Worm (Caenorhabditis elegans) whole organism, L4 larva: Measurements from ENCODE around the gene K03B4.6.

ENCODE experiments used
- F10B5.3 ChIP-seq: sonication (generic microtip); optimal IDR thresholded peaks from 2 replicates; lab custom pipeline; 2016; ENCODE audit warnings: mild to moderate bottlenecking, missing genetic modification characterization, missing compliant biosample characterization
- F26F4.8 ChIP-seq: fragments of 200-800 bp; sonication (Bioruptor generic); conservative IDR thresholded peaks from 2 replicates; pipeline ENCODE4 v1.3.6; 2022; ENCODE audit warnings: missing genetic modification characterization, missing compliant biosample characterization
- F37D6.2 ChIP-seq: sonication (generic microtip); optimal IDR thresholded peaks from 2 replicates; lab custom pipeline; 2016; ENCODE audit warnings: mild to moderate bottlenecking, missing genetic modification characterization, missing compliant biosample characterization
- F49E8.2 ChIP-seq: sonication (generic microtip); optimal IDR thresholded peaks from 2 replicates; lab custom pipeline; 2016; ENCODE audit warnings: missing compliant biosample characterization, mild to moderate bottlenecking, missing genetic modification characterization, borderline replicate concordance
- R02D3.7 ChIP-seq: fragments of 150-350 bp; sonication (generic microtip); optimal IDR thresholded peaks from 3 replicates; lab custom pipeline; 2014; ENCODE audit warnings: missing biosample characterization, missing genetic modification characterization
- T20F7.1 ChIP-seq: fragments of 200-800 bp; sonication (Bioruptor generic); optimal IDR thresholded peaks from 2 replicates; lab custom pipeline; 2018; ENCODE audit warnings: mild to moderate bottlenecking, missing genetic modification characterization, missing compliant biosample characterization
- T26A8.4 ChIP-seq: fragments of 200-800 bp; sonication (Bioruptor generic); IDR thresholded peaks from 2 replicates; pipeline ENCODE4 v1.3.6; 2022; ENCODE audit warnings: missing genetic modification characterization, missing compliant biosample characterization
- Y48G9A.11 ChIP-seq: fragments of 200-800 bp; sonication (Bioruptor generic); IDR thresholded peaks from 2 replicates; pipeline ENCODE4 v1.3.6; 2022; ENCODE audit warnings: missing genetic modification reagents, missing genetic modification characterization, missing compliant biosample characterization
- ZK337.2 ChIP-seq: fragments of 200-800 bp; sonication (Bioruptor generic); IDR thresholded peaks from 2 replicates; pipeline ENCODE4 v1.3.6; 2022; ENCODE audit warnings: missing genetic modification reagents, missing genetic modification characterization, missing compliant biosample characterization
- ZK546.5 ChIP-seq, 2 experiments: sonication (generic microtip); optimal IDR thresholded peaks; 2 replicates each; lab custom pipeline; 2017; ENCODE audit warnings: missing biosample characterization in 2 of 2, missing genetic modification characterization in 2 of 2
- attf-4 ChIP-seq: sonication (generic microtip); optimal IDR thresholded peaks from 3 replicates; lab custom pipeline; 2017; ENCODE audit warnings: missing biosample characterization, missing genetic modification characterization
- ceh-28 ChIP-seq: fragments of 150-350 bp; optimal IDR thresholded peaks from 2 replicates; lab custom pipeline; 2014; ENCODE audit warnings: missing biosample characterization, missing genetic modification reagents, missing genetic modification characterization
- cey-2 ChIP-seq: sonication (generic microtip); optimal IDR thresholded peaks from 3 replicates; lab custom pipeline; 2017; ENCODE audit warnings: missing genetic modification characterization, mild to moderate bottlenecking, missing compliant biosample characterization, antibody characterized with exemption, borderline replicate concordance; ENCODE audit not compliant: insufficient read depth
- daf-12 ChIP-seq: fragments of 150-350 bp; optimal IDR thresholded peaks from 2 replicates; lab custom pipeline; 2014; ENCODE audit warnings: missing biosample characterization, missing genetic modification reagents, missing genetic modification characterization
- daf-16 ChIP-seq, 3 experiments: sonication (generic microtip); optimal IDR thresholded peaks; 2 replicates each; lab custom pipeline; 2016 to 2017; ENCODE audit warnings: missing genetic modification characterization in 3 of 3, missing genetic modification reagents in 3 of 3, mild to moderate bottlenecking in 2 of 3, missing compliant biosample characterization in 2 of 3, missing biosample characterization in 1 of 3, moderate library complexity in 1 of 3
- daf-19 ChIP-seq: fragments of 200-800 bp; sonication (Bioruptor generic); conservative IDR thresholded peaks from 2 replicates; pipeline ENCODE4 v1.3.6; 2022; ENCODE audit warnings: missing genetic modification characterization, missing compliant biosample characterization
- daf-8 ChIP-seq: fragments of 200-800 bp; sonication (Bioruptor generic); IDR thresholded peaks from 2 replicates; pipeline ENCODE4 v1.3.6; 2022; ENCODE audit warnings: missing genetic modification characterization, missing compliant biosample characterization
- dmd-8 ChIP-seq: fragments of 200-800 bp; sonication (Bioruptor generic); IDR thresholded peaks from 2 replicates; pipeline ENCODE4 v1.3.6; 2022; ENCODE audit warnings: missing genetic modification characterization, missing compliant biosample characterization
- dmd-9 ChIP-seq: fragments of 200-800 bp; sonication (Bioruptor generic); IDR thresholded peaks from 2 replicates; pipeline ENCODE4 v1.3.6; 2022; ENCODE audit warnings: missing genetic modification reagents, missing genetic modification characterization, missing compliant biosample characterization
- fkh-10 ChIP-seq: fragments of 150-350 bp; optimal IDR thresholded peaks from 2 replicates; lab custom pipeline; 2014; ENCODE audit warnings: missing biosample characterization, missing genetic modification reagents, missing genetic modification characterization
- hif-1 ChIP-seq, 2 experiments: sonication (generic microtip); optimal IDR thresholded peaks; 2 replicates each; lab custom pipeline; 2016 to 2017; ENCODE audit warnings: missing compliant biosample characterization in 2 of 2, missing genetic modification characterization in 2 of 2, missing genetic modification reagents in 2 of 2, missing genotype in 2 of 2, mild to moderate bottlenecking in 1 of 2
- jun-1 ChIP-seq: fragments of 150-350 bp; optimal IDR thresholded peaks from 2 replicates; lab custom pipeline; 2014; ENCODE audit warnings: missing biosample characterization, missing genetic modification reagents, missing genetic modification characterization
- lin-13 ChIP-seq: fragments of 150-350 bp; optimal IDR thresholded peaks from 2 replicates; lab custom pipeline; 2014; ENCODE audit warnings: missing biosample characterization, missing genetic modification reagents, missing genetic modification characterization
- lin-39 ChIP-seq: fragments of 150-350 bp; optimal IDR thresholded peaks from 2 replicates; lab custom pipeline; 2014; ENCODE audit warnings: missing biosample characterization, missing genetic modification reagents, missing genetic modification characterization
- lsy-2 ChIP-seq, 2 experiments: fragments of 150-350 bp in 1 of 2; sonication (generic microtip) in 1 of 2; optimal IDR thresholded peaks; 2 replicates each; lab custom pipeline; 2014 to 2017; ENCODE audit warnings: missing biosample characterization in 2 of 2, missing genetic modification characterization in 2 of 2
- mdl-1 ChIP-seq, 2 experiments: fragments of 150-350 bp in 1 of 2; sonication (generic microtip) in 1 of 2; optimal IDR thresholded peaks; 2 replicates each; lab custom pipeline; 2014 to 2017; ENCODE audit warnings: missing biosample characterization in 2 of 2, missing genetic modification characterization in 2 of 2
- mdt-29 ChIP-seq: fragments of 200-800 bp; sonication (Bioruptor generic); IDR thresholded peaks from 2 replicates; pipeline ENCODE4 v1.3.6; 2022; ENCODE audit warnings: missing genetic modification reagents, missing genetic modification characterization, missing compliant biosample characterization
- nhr-102 ChIP-seq: sonication (generic microtip); optimal IDR thresholded peaks from 2 replicates; lab custom pipeline; 2016; ENCODE audit warnings: mild to moderate bottlenecking, missing genetic modification characterization, moderate library complexity, missing compliant biosample characterization
- nhr-11 ChIP-seq: fragments of 150-350 bp; optimal IDR thresholded peaks from 2 replicates; lab custom pipeline; 2014; ENCODE audit warnings: missing biosample characterization, missing genetic modification characterization
- nhr-237 ChIP-seq: sonication (generic microtip); optimal IDR thresholded peaks from 2 replicates; lab custom pipeline; 2017; ENCODE audit warnings: missing biosample characterization, missing genetic modification characterization
- nhr-6 ChIP-seq: fragments of 150-350 bp; optimal IDR thresholded peaks from 2 replicates; lab custom pipeline; 2014; ENCODE audit warnings: missing biosample characterization, missing genetic modification characterization
- pha-4 ChIP-seq, 2 experiments: fragments of 150-350 bp in 1 of 2; fragments of 200-800 bp in 1 of 2; sonication (Bioruptor generic) in 1 of 2; IDR thresholded peaks in 1 of 2; optimal IDR thresholded peaks in 1 of 2; 2 replicates each; pipeline versions ENCODE4 v1.3.6 to Lab custom; 2014 to 2022; ENCODE audit warnings: missing genetic modification characterization in 2 of 2, missing genetic modification reagents in 2 of 2, missing biosample characterization in 1 of 2, missing compliant biosample characterization in 1 of 2
- pqm-1 ChIP-seq: sonication (generic microtip); optimal IDR thresholded peaks from 2 replicates; lab custom pipeline; 2017; ENCODE audit warnings: missing biosample characterization, missing genetic modification characterization
- rbr-2 ChIP-seq: sonication (generic microtip); optimal IDR thresholded peaks from 2 replicates; lab custom pipeline; 2016; ENCODE audit warnings: missing genotype, missing genetic modification characterization, missing compliant biosample characterization
- sdz-12 ChIP-seq: fragments of 200-800 bp; sonication (Bioruptor generic); optimal IDR thresholded peaks from 2 replicates; lab custom pipeline; 2018; ENCODE audit warnings: mild to moderate bottlenecking, missing genetic modification characterization, missing compliant biosample characterization
- set-16 ChIP-seq: fragments of 200-800 bp; sonication (Bioruptor generic); IDR thresholded peaks from 2 replicates; pipeline ENCODE4 v1.3.6; 2022; ENCODE audit warnings: missing genetic modification reagents, missing genetic modification characterization, missing compliant biosample characterization
- skn-1 ChIP-seq: fragments of 150-350 bp; optimal IDR thresholded peaks from 2 replicates; lab custom pipeline; 2014; ENCODE audit warnings: missing biosample characterization, missing genetic modification characterization
- snpc-4 ChIP-seq: fragments of 150-350 bp; optimal IDR thresholded peaks from 2 replicates; lab custom pipeline; 2014; ENCODE audit warnings: missing biosample characterization, missing genetic modification characterization
- tag-97 ChIP-seq: fragments of 200-800 bp; sonication (Bioruptor generic); IDR thresholded peaks from 2 replicates; pipeline ENCODE4 v1.3.6; 2022; ENCODE audit warnings: missing genetic modification characterization, missing compliant biosample characterization
- tra-1 ChIP-seq: fragments of 200-800 bp; sonication (Bioruptor generic); IDR thresholded peaks from 2 replicates; pipeline ENCODE4 v1.3.6; 2022; ENCODE audit warnings: missing genetic modification reagents, missing genetic modification characterization, missing compliant biosample characterization
- zag-1 ChIP-seq: fragments of 150-350 bp; optimal IDR thresholded peaks from 2 replicates; lab custom pipeline; 2014; ENCODE audit warnings: missing biosample characterization, missing genetic modification characterization
- zfp-2 ChIP-seq: sonication (generic microtip); optimal IDR thresholded peaks from 2 replicates; lab custom pipeline; 2016; ENCODE audit warnings: mild to moderate bottlenecking, missing genetic modification characterization, missing compliant biosample characterization
- zfp-3 ChIP-seq: fragments of 200-800 bp; sonication (Bioruptor generic); conservative IDR thresholded peaks from 2 replicates; pipeline ENCODE4 v1.3.6; 2022; ENCODE audit warnings: missing genetic modification reagents, missing genetic modification characterization, missing compliant biosample characterization

K03B4.6 gene

ce11 chrV:4676812-4677211, 820 bp upstream of the K03B4.6 start:
- TF ChIP-seq daf-8 (GFP tag; lab: Robert Waterston, UW) (no peak), zfp-2 (tag; lab: Kevin White, UChicago) (no peak), T20F7.1 (GFP tag; lab: Kevin White, UChicago) (no peak), lin-13 (GFP tag; lab: Kevin White, UChicago) (no peak), hif-1 (tag; optimal IDR thresholded peaks at IDR 0.05; lab: Kevin White, UChicago) (no peak), jun-1 (tag; lab: Kevin White, UChicago) (no peak), lin-39 (tag; lab: Kevin White, UChicago) (no peak), nhr-6 (tag; lab: Kevin White, UChicago) (no peak), dmd-8 (GFP tag; lab: Robert Waterston, UW) (no peak), Y48G9A.11 (GFP tag; lab: Robert Waterston, UW) (no peak), fkh-10 (GFP tag; lab: Kevin White, UChicago) (no peak), tag-97 (GFP tag; lab: Robert Waterston, UW) (no peak), attf-4 (tag; lab: Kevin White, UChicago) (no peak), rbr-2 (tag; lab: Kevin White, UChicago) (no peak), pqm-1 (tag; lab: Kevin White, UChicago) (no peak), R02D3.7 (no peak), F49E8.2 (tag; lab: Kevin White, UChicago) (no peak)

ce11 chrV:4674506-4674905, 1.5 kb downstream of the K03B4.6 start, which contains the start of gene K03B4.8:
Gene K03B4.8, minus strand, starts transcription at chrV:4674606.
- no peak for TF ChIP-seq tag-97 (GFP tag; lab: Robert Waterston, UW)
- no peak for TF ChIP-seq dmd-8 (GFP tag; lab: Robert Waterston, UW)
- TF ChIP-seq lsy-2 (tag; optimal IDR thresholded peaks at IDR 0.05; lab: Kevin White, UChicago): no peak
- no peak for TF ChIP-seq nhr-237 (tag; lab: Kevin White, UChicago)
- no peak for TF ChIP-seq nhr-102 (tag; lab: Kevin White, UChicago)
- TF ChIP-seq ZK337.2: no peak
- no peak for TF ChIP-seq daf-19
- TF ChIP-seq T26A8.4: no peak
- no peak for TF ChIP-seq attf-4 (tag; lab: Kevin White, UChicago)
- no peak for TF ChIP-seq cey-2 (tag; lab: Kevin White, UChicago)
- TF ChIP-seq daf-12 (tag; lab: Kevin White, UChicago): no peak
- TF ChIP-seq mdl-1 (tag; optimal IDR thresholded peaks at IDR 0.05; lab: Kevin White, UChicago): no peak
- TF ChIP-seq F37D6.2: no peak

- TF ChIP-seq attf-4 (tag; lab: Kevin White, UChicago) (no peak), sdz-12 (GFP tag; lab: Kevin White, UChicago) (no peak), zfp-3 (GFP tag; lab: Robert Waterston, UW) (no peak), tag-97 (GFP tag; lab: Robert Waterston, UW) (no peak), fkh-10 (GFP tag; lab: Kevin White, UChicago) (no peak), F26F4.8 (GFP tag; lab: Robert Waterston, UW) (no peak), T26A8.4 (no peak), tra-1 (no peak), ZK546.5 (tag; optimal IDR thresholded peaks at IDR 0.05; lab: Kevin White, UChicago) (no peak), hif-1 (tag; optimal IDR thresholded peaks at IDR 0.05; lab: Kevin White, UChicago) (no peak), mdt-29 (GFP tag; lab: Robert Waterston, UW) (no peak)
These were observed 3.5 kb downstream of the K03B4.6 start, which contains the start of gene K03B4.9 for ce11 chrV:4672487-4672886. Gene K03B4.9, minus strand, starts transcription at chrV:4672587.

- TF ChIP-seq lin-13 (GFP tag; lab: Kevin White, UChicago): no peak
- TF ChIP-seq nhr-11 (tag; lab: Kevin White, UChicago): no peak
- no peak for TF ChIP-seq F10B5.3 (tag; lab: Kevin White, UChicago)
- no peak for TF ChIP-seq R02D3.7
- TF ChIP-seq set-16 (GFP tag; lab: Robert Waterston, UW): no peak
- TF ChIP-seq mdt-29 (GFP tag; lab: Robert Waterston, UW): no peak
- TF ChIP-seq pha-4 (GFP tag; IDR thresholded peaks at IDR 0.05; lab: Robert Waterston, UW): no peak
- TF ChIP-seq pha-4 (tag; optimal IDR thresholded peaks at IDR 0.05; lab: Kevin White, UChicago): no peak
- no peak for TF ChIP-seq hif-1 (tag; optimal IDR thresholded peaks at IDR 0.05; lab: Kevin White, UChicago)
- no peak for TF ChIP-seq ZK546.5 (tag; optimal IDR thresholded peaks at IDR 0.05; lab: Kevin White, UChicago)
- no peak for TF ChIP-seq daf-12 (tag; lab: Kevin White, UChicago)
- TF ChIP-seq ceh-28 (tag; lab: Kevin White, UChicago): no peak
- no peak for TF ChIP-seq skn-1 (tag; lab: Kevin White, UChicago)
- TF ChIP-seq dmd-9 (GFP tag; lab: Robert Waterston, UW): no peak
- TF ChIP-seq zag-1 (tag; lab: Kevin White, UChicago): no peak
- no peak for TF ChIP-seq snpc-4
- no peak for TF ChIP-seq daf-16 (GFP tag; optimal IDR thresholded peaks at IDR 0.05; lab: Kevin White, UChicago)
- TF ChIP-seq daf-16 (tag; optimal IDR thresholded peaks at IDR 0.05; lab: Kevin White, UChicago): no peak
- no peak for TF ChIP-seq zfp-2 (tag; lab: Kevin White, UChicago)
- no peak for TF ChIP-seq rbr-2 (tag; lab: Kevin White, UChicago)
- TF ChIP-seq, all 104 proteins: peak for 0
These were observed 7.4 kb downstream of the K03B4.6 start, which contains the start of gene srx-77 for ce11 chrV:4668636-4669035. Gene srx-77, minus strand, starts transcription at chrV:4668736.
